Worm (Caenorhabditis elegans): ENCODE results near the gene T01B7.9.

The T01B7.9 gene

ce11 chrII:8698828-8699227 lies 27.8 kb downstream of the T01B7.9 start, which contains the start of gene chdh-1:
TSS of gene chdh-1 (minus strand) at chrII:8698928.
- TF ChIP-seq flt-1 (GFP tag; IDR thresholded peaks at IDR 0.05) (no peak), ztf-29 (GFP tag; IDR thresholded peaks at IDR 0.05) (no peak), klf-2 (GFP tag; conservative IDR thresholded peaks at IDR 0.05) (no peak), ref-1 (GFP tag; conservative IDR thresholded peaks at IDR 0.05) (no peak), T22C8.4 (GFP tag; IDR thresholded peaks at IDR 0.05) (no peak), cog-1 (tag; optimal IDR thresholded peaks at IDR 0.05) (no peak), tab-1 (GFP tag; IDR thresholded peaks at IDR 0.05) (no peak), ztf-23 (GFP tag; IDR thresholded peaks at IDR 0.05) (no peak), med-1 (GFP tag; optimal IDR thresholded peaks at IDR 0.05; ENCODE audit: insufficient read depth) (no peak)

- no peak for TF ChIP-seq med-1 (GFP tag; optimal IDR thresholded peaks at IDR 0.05; ENCODE audit: insufficient read depth)
Observed at ce11 chrII:8695783-8696182, 30.8 kb downstream of the T01B7.9 start, which contains the start of gene C34C6.10. TSS of gene C34C6.10 (minus strand) at chrII:8695883.

- TF ChIP-seq cog-1 (tag; optimal IDR thresholded peaks at IDR 0.05): no peak
- TF ChIP-seq T22C8.4 (GFP tag; IDR thresholded peaks at IDR 0.05): no peak
Observed at ce11 chrII:8691344-8691960, 35.1 kb downstream of the T01B7.9 start, which contains the start of gene C34C6.3. TSS of gene C34C6.3 (plus strand) at chrII:8691910.

- TF ChIP-seq med-1 (GFP tag; optimal IDR thresholded peaks at IDR 0.05; ENCODE audit: insufficient read depth) (no peak), ztf-29 (GFP tag; IDR thresholded peaks at IDR 0.05) (no peak), klf-2 (GFP tag; conservative IDR thresholded peaks at IDR 0.05) (no peak)
Observed at ce11 chrII:8685623-8686022, 41.0 kb downstream of the T01B7.9 start, which contains the start of gene C34C6.9. TSS of gene C34C6.9 (plus strand) at chrII:8685923.

- TF ChIP-seq flt-1 (GFP tag; IDR thresholded peaks at IDR 0.05): no peak
- no peak for TF ChIP-seq ref-1 (GFP tag; conservative IDR thresholded peaks at IDR 0.05)
- no peak for TF ChIP-seq med-1 (GFP tag; optimal IDR thresholded peaks at IDR 0.05; ENCODE audit: insufficient read depth)
- no peak for TF ChIP-seq ztf-29 (GFP tag; IDR thresholded peaks at IDR 0.05)
- TF ChIP-seq cog-1 (tag; optimal IDR thresholded peaks at IDR 0.05): no peak
- TF ChIP-seq klf-2 (GFP tag; conservative IDR thresholded peaks at IDR 0.05): no peak
- TF ChIP-seq T22C8.4 (GFP tag; IDR thresholded peaks at IDR 0.05): no peak
- TF ChIP-seq ztf-23 (GFP tag; IDR thresholded peaks at IDR 0.05): no peak
- no peak for TF ChIP-seq tab-1 (GFP tag; IDR thresholded peaks at IDR 0.05)
Observed at ce11 chrII:8684824-8685223, 41.8 kb downstream of the T01B7.9 start, which contains the start of gene hgap-2. TSS of gene hgap-2 (minus strand) at chrII:8684924.

ce11 chrII:8683933-8684332 lies 42.7 kb downstream of the T01B7.9 start:
- TF ChIP-seq med-1 (GFP tag; optimal IDR thresholded peaks at IDR 0.05; ENCODE audit: insufficient read depth): no peak
- no peak for TF ChIP-seq ref-1 (GFP tag; conservative IDR thresholded peaks at IDR 0.05)
- no peak for TF ChIP-seq klf-2 (GFP tag; conservative IDR thresholded peaks at IDR 0.05)
- TF ChIP-seq ztf-23 (GFP tag; IDR thresholded peaks at IDR 0.05): no peak
- TF ChIP-seq tab-1 (GFP tag; IDR thresholded peaks at IDR 0.05): no peak
- TF ChIP-seq T22C8.4 (GFP tag; IDR thresholded peaks at IDR 0.05): no peak
- no peak for TF ChIP-seq ztf-29 (GFP tag; IDR thresholded peaks at IDR 0.05)
- no peak for TF ChIP-seq cog-1 (tag; optimal IDR thresholded peaks at IDR 0.05)
- no peak for TF ChIP-seq flt-1 (GFP tag; IDR thresholded peaks at IDR 0.05)

- no peak for TF ChIP-seq T22C8.4 (GFP tag; IDR thresholded peaks at IDR 0.05)
- TF ChIP-seq ref-1 (GFP tag; conservative IDR thresholded peaks at IDR 0.05): no peak
- no peak for TF ChIP-seq med-1 (GFP tag; optimal IDR thresholded peaks at IDR 0.05; ENCODE audit: insufficient read depth)
- TF ChIP-seq ztf-23 (GFP tag; IDR thresholded peaks at IDR 0.05): no peak
- TF ChIP-seq cog-1 (tag; optimal IDR thresholded peaks at IDR 0.05): no peak
- no peak for TF ChIP-seq flt-1 (GFP tag; IDR thresholded peaks at IDR 0.05)
- TF ChIP-seq klf-2 (GFP tag; conservative IDR thresholded peaks at IDR 0.05): no peak
- no peak for TF ChIP-seq tab-1 (GFP tag; IDR thresholded peaks at IDR 0.05)
- TF ChIP-seq ztf-29 (GFP tag; IDR thresholded peaks at IDR 0.05): no peak
Observed at ce11 chrII:8679799-8680198, 46.8 kb downstream of the T01B7.9 start.

Data from whole organism, midembryonic.